Worm (Caenorhabditis elegans): ENCODE data around the gene ent-4.

- no peak for TF ChIP-seq mep-1 (tag; optimal IDR thresholded peaks at IDR 0.05)
- TF ChIP-seq tra-1 (GFP tag; IDR thresholded peaks at IDR 0.05): no peak
- no peak for TF ChIP-seq ama-1 (optimal IDR thresholded peaks at IDR 0.05)
- TF ChIP-seq hmg-1.1 (GFP tag; IDR thresholded peaks at IDR 0.05): no peak
- no peak for TF ChIP-seq nhr-77 (tag; optimal IDR thresholded peaks at IDR 0.05)
- no peak for TF ChIP-seq daf-19 (GFP tag; conservative IDR thresholded peaks at IDR 0.05)
- no peak for TF ChIP-seq lir-3 (tag; optimal IDR thresholded peaks at IDR 0.05)
Measured at ce11 chrIV:13716735-13717134, 10.0 kb upstream of the ent-4 start.

All from whole organism, L4 larva.